Worm (Caenorhabditis elegans) whole organism, young adult: Measurements from ENCODE around the gene F11D5.1.

Experiments used
- F39B2.1 ChIP-seq: fragments of 200-800 bp; sonication (Bioruptor generic); IDR thresholded peaks from 2 replicates; pipeline ENCODE4 v1.3.6; 2022; ENCODE audit warnings: missing genetic modification reagents, missing genetic modification characterization, missing compliant biosample characterization
- F52B5.7 ChIP-seq: sonication (generic microtip); optimal IDR thresholded peaks from 2 replicates; lab custom pipeline; 2016; ENCODE audit warnings: mild to moderate bottlenecking, missing genetic modification characterization, missing compliant biosample characterization
- ama-1 ChIP-seq, 3 experiments: fragments of 150-350 bp in 1 of 3; sonication (generic microtip) in 2 of 3; optimal IDR thresholded peaks; 2 replicates each; lab custom pipeline; 2014 to 2018; ENCODE audit warnings: missing biosample characterization in 2 of 3, missing genetic modification characterization in 2 of 3, missing genetic modification reagents in 2 of 3
- ceh-91 ChIP-seq: fragments of 200-800 bp; sonication (Bioruptor generic); IDR thresholded peaks from 2 replicates; pipeline ENCODE4 v1.3.6; 2022; ENCODE audit warnings: missing genetic modification reagents, missing genetic modification characterization, missing compliant biosample characterization
- efl-1 ChIP-seq: fragments of 150-350 bp; optimal IDR thresholded peaks from 2 replicates; lab custom pipeline; 2014; ENCODE audit warnings: missing biosample characterization, missing genetic modification reagents, missing genetic modification characterization
- egl-18 ChIP-seq: fragments of 200-800 bp; sonication (Bioruptor generic); IDR thresholded peaks from 2 replicates; pipeline ENCODE4 v1.3.6; 2022; ENCODE audit warnings: missing genetic modification reagents, missing genetic modification characterization, missing compliant biosample characterization
- let-607 ChIP-seq, 2 experiments: fragments of 200-800 bp in 1 of 2; sonication (Bioruptor generic) in 1 of 2; sonication (generic microtip) in 1 of 2; optimal IDR thresholded peaks; 2 replicates each; lab custom pipeline; 2016 to 2018; ENCODE audit warnings: mild to moderate bottlenecking in 2 of 2, missing compliant biosample characterization in 2 of 2, missing genetic modification characterization in 2 of 2, moderate library complexity in 2 of 2, missing genotype in 1 of 2
- madf-8 ChIP-seq: fragments of 200-800 bp; sonication (Bioruptor generic); conservative IDR thresholded peaks from 2 replicates; pipeline ENCODE4 v1.3.6; 2022; ENCODE audit warnings: missing genetic modification reagents, missing genetic modification characterization, missing compliant biosample characterization
- pha-4 ChIP-seq: fragments of 150-350 bp; sonication (generic microtip); optimal IDR thresholded peaks from 2 replicates; lab custom pipeline; 2014; ENCODE audit warnings: missing biosample characterization, missing genetic modification reagents, missing genetic modification characterization
- snpc-1.1 ChIP-seq: sonication (generic microtip); optimal IDR thresholded peaks from 2 replicates; lab custom pipeline; 2017; ENCODE audit warnings: missing genetic modification characterization, mild to moderate bottlenecking, missing compliant biosample characterization, antibody characterized with exemption, moderate library complexity, missing genotype, missing genetic modification reagents; ENCODE audit not compliant: insufficient read depth
- ztf-6 ChIP-seq: fragments of 200-800 bp; sonication (Bioruptor generic); IDR thresholded peaks from 2 replicates; pipeline ENCODE4 v1.3.6; 2022; ENCODE audit warnings: missing genetic modification reagents, missing genetic modification characterization, missing compliant biosample characterization

DNA sequence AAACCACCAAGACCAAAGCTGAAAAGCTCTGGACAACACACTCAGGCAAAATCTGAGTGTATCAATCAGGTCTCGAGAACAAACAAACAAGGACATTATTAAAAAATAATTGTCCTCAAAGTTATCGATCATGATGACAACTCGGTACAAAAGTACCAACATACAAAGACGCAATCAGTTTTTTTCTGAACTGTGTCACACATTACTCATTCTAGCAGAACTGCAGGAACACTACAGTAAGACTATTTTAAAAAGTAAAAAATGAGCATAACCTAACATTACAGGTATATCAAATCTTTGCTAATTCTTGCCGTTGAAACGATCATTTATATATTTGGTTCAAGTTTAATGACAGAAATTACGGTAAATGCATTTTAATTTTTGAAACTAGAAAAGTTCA, 36.7 kb upstream of the F11D5.1 start, which contains the start of gene K09C4.2:
- TF ChIP-seq egl-18 = no peak
- TF ChIP-seq F52B5.7 (tag; lab: Kevin White, UChicago) = no peak
- TF ChIP-seq snpc-1.1 = no peak
- TF ChIP-seq pha-4 (tag; lab: Kevin White, UChicago) = no peak
- TF ChIP-seq ceh-91 (GFP tag; lab: Robert Waterston, UW) = no peak
- TF ChIP-seq ztf-6 (GFP tag; lab: Robert Waterston, UW) = no peak
- no peak for TF ChIP-seq madf-8 (GFP tag; lab: Robert Waterston, UW)
- no peak for TF ChIP-seq efl-1 (GFP tag; lab: Kevin White, UChicago)
- no peak for TF ChIP-seq F39B2.1 (GFP tag; lab: Robert Waterston, UW)
- TF ChIP-seq let-607 (tag; optimal IDR thresholded peaks at IDR 0.05; lab: Kevin White, UChicago) = no peak
- TF ChIP-seq ama-1 (optimal IDR thresholded peaks at IDR 0.05; lab: Kevin White, UChicago) = no peak
- TF ChIP-seq ama-1 (GFP tag; optimal IDR thresholded peaks at IDR 0.05; lab: Kevin White, UChicago) = no peak
